Fruit fly (Drosophila melanogaster) whole organism, embryonic: ENCODE results near the gene CG32437.

Source experiments
- Atf3 ChIP-seq: fragments of 200-800 bp; sonication (Bioruptor generic); optimal IDR thresholded peaks from 3 replicates; lab custom pipeline; 2016; ENCODE audit warnings: missing biosample characterization, missing genetic modification characterization
- Awh ChIP-seq: fragments of 200-800 bp; sonication (Bioruptor generic); IDR thresholded peaks from 2 replicates; pipeline ENCODE4, ENCODE4 v1.3.6; 2022; ENCODE audit warnings: missing biosample characterization, missing genetic modification characterization
- CG10959 ChIP-seq: fragments of 200-800 bp; sonication (Bioruptor generic); IDR thresholded peaks from 2 replicates; pipeline ENCODE4 v1.3.6; 2022; ENCODE audit warnings: missing biosample characterization, missing genetic modification characterization
- CG11696 ChIP-seq: fragments of 200-800 bp; sonication (Bioruptor generic); IDR thresholded peaks from 2 replicates; pipeline ENCODE4 v1.3.6; 2022; ENCODE audit warnings: missing biosample characterization, missing genetic modification characterization
- CG12299 ChIP-seq: fragments of 200-800 bp; sonication (Bioruptor generic); optimal IDR thresholded peaks from 2 replicates; lab custom pipeline; 2018; ENCODE audit warnings: missing biosample characterization, mild to moderate bottlenecking, missing genetic modification characterization
- CG13287 ChIP-seq: fragments of 200-800 bp; sonication (Bioruptor generic); IDR thresholded peaks from 2 replicates; pipeline ENCODE4 v1.3.6; 2022; ENCODE audit warnings: missing biosample characterization, missing genetic modification characterization; ENCODE audit not compliant: partially characterized antibody
- CG13624 ChIP-seq: fragments of 200-800 bp; sonication (Bioruptor generic); optimal IDR thresholded peaks from 2 replicates; lab custom pipeline; 2016; ENCODE audit warnings: missing biosample characterization, missing genetic modification characterization
- CG17328 ChIP-seq: fragments of 200-800 bp; sonication (Bioruptor generic); IDR thresholded peaks from 2 replicates; pipeline ENCODE4 v1.3.6; 2022; ENCODE audit warnings: missing biosample characterization, missing genetic modification characterization
- CG18599 ChIP-seq: fragments of 200-800 bp; sonication (Bioruptor generic); optimal IDR thresholded peaks from 3 replicates; lab custom pipeline; 2017; ENCODE audit warnings: missing biosample characterization, missing genetic modification characterization, mild to moderate bottlenecking, moderate library complexity, missing genetic modification reagents
- CG31365 ChIP-seq: fragments of 200-800 bp; sonication (Bioruptor generic); optimal IDR thresholded peaks from 2 replicates; lab custom pipeline; 2018; ENCODE audit warnings: missing biosample characterization, mild to moderate bottlenecking, missing genetic modification characterization
- CG33213 ChIP-seq: fragments of 200-800 bp; sonication (Bioruptor generic); optimal IDR thresholded peaks from 3 replicates; lab custom pipeline; 2016; ENCODE audit warnings: missing biosample characterization, missing genetic modification characterization
- CG4360 ChIP-seq: fragments of 200-800 bp; sonication (Bioruptor generic); IDR thresholded peaks from 2 replicates; pipeline ENCODE4 v1.3.6; 2022; ENCODE audit warnings: missing biosample characterization, missing genetic modification characterization
- CG6254 ChIP-seq: fragments of 200-800 bp; sonication (Bioruptor generic); optimal IDR thresholded peaks from 3 replicates; lab custom pipeline; 2017; ENCODE audit warnings: mild to moderate bottlenecking, missing biosample characterization, missing genetic modification reagents, missing genetic modification characterization
- CG6813 ChIP-seq: fragments of 200-800 bp; sonication (Bioruptor generic); optimal IDR thresholded peaks from 2 replicates; lab custom pipeline; 2017; ENCODE audit warnings: missing biosample characterization, missing genetic modification characterization, mild to moderate bottlenecking, moderate library complexity, missing genetic modification reagents
- CG9609 ChIP-seq: fragments of 200-800 bp; sonication (Bioruptor generic); optimal IDR thresholded peaks from 3 replicates; lab custom pipeline; 2016; ENCODE audit warnings: missing biosample characterization, missing genetic modification characterization
- CG9797 ChIP-seq: fragments of 200-800 bp; sonication (Bioruptor generic); optimal IDR thresholded peaks from 3 replicates; lab custom pipeline; 2018; ENCODE audit warnings: missing biosample characterization, mild to moderate bottlenecking, missing genetic modification characterization
- CG9817 ChIP-seq: fragments of 200-800 bp; sonication (Bioruptor generic); optimal IDR thresholded peaks from 2 replicates; lab custom pipeline; 2018; ENCODE audit warnings: missing biosample characterization, mild to moderate bottlenecking, missing genetic modification characterization, moderate library complexity
- CG9932 ChIP-seq: fragments of 200-800 bp; sonication (Bioruptor generic); IDR thresholded peaks from 2 replicates; pipeline ENCODE4 v1.3.6; 2022; ENCODE audit warnings: missing biosample characterization, missing genetic modification characterization
- Deaf1 ChIP-seq: fragments of 200-800 bp; optimal IDR thresholded peaks from 3 replicates; lab custom pipeline; 2019; ENCODE audit warnings: missing biosample characterization, mild to moderate bottlenecking, missing genetic modification characterization, moderate library complexity
- Dfd ChIP-seq, 2 experiments: fragments of >200 bp; optimal IDR thresholded peaks; 2 replicates each; lab custom pipeline; 2017; ENCODE audit warnings: missing biosample characterization in 2 of 2, missing genetic modification characterization in 2 of 2
- Doc3 ChIP-seq: fragments of 200-800 bp; sonication (Bioruptor generic); IDR thresholded peaks from 3 replicates; pipeline ENCODE4 v1.3.6; 2022; ENCODE audit warnings: missing biosample characterization, missing genetic modification characterization; ENCODE audit not compliant: partially characterized antibody
- Hey ChIP-seq: fragments of 200-800 bp; sonication (Bioruptor generic); optimal IDR thresholded peaks from 3 replicates; lab custom pipeline; 2018; ENCODE audit warnings: missing biosample characterization, mild to moderate bottlenecking, missing genetic modification characterization
- Hmx ChIP-seq: fragments of 200-800 bp; sonication (Bioruptor generic); optimal IDR thresholded peaks from 2 replicates; lab custom pipeline; 2016; ENCODE audit warnings: missing biosample characterization, missing genetic modification characterization
- Kr ChIP-seq: fragments of 200-800 bp; sonication (Bioruptor generic); optimal IDR thresholded peaks from 2 replicates; lab custom pipeline; 2017; ENCODE audit warnings: missing biosample characterization, mild to moderate bottlenecking, missing genetic modification characterization
- MBD-R2 ChIP-seq: fragments of 200-800 bp; sonication (Bioruptor generic); IDR thresholded peaks from 2 replicates; pipeline ENCODE4 v1.3.6; 2022; ENCODE audit warnings: missing biosample characterization, missing genetic modification characterization
- MTF-1 ChIP-seq: fragments of 200-800 bp; sonication (Bioruptor generic); optimal IDR thresholded peaks from 2 replicates; lab custom pipeline; 2018; ENCODE audit warnings: missing biosample characterization, mild to moderate bottlenecking, missing genetic modification characterization, borderline replicate concordance
- Rfx ChIP-seq: fragments of 200-800 bp; sonication (Bioruptor generic); IDR thresholded peaks from 2 replicates; pipeline ENCODE4 v1.3.6; 2022; ENCODE audit warnings: missing biosample characterization, missing genetic modification characterization
- Six4 ChIP-seq: fragments of 200-800 bp; sonication (Bioruptor generic); optimal IDR thresholded peaks from 2 replicates; lab custom pipeline; 2016; ENCODE audit warnings: missing biosample characterization, missing genetic modification characterization
- Sry-β ChIP-seq: fragments of 200-800 bp; sonication (Bioruptor generic); optimal IDR thresholded peaks from 2 replicates; lab custom pipeline; 2018; ENCODE audit warnings: missing biosample characterization, mild to moderate bottlenecking, missing genetic modification characterization, moderate library complexity
- Xrp1 ChIP-seq: fragments of 200-800 bp; sonication (Bioruptor generic); IDR thresholded peaks from 2 replicates; pipeline ENCODE4 v1.3.6; 2022; ENCODE audit warnings: missing biosample characterization, missing genetic modification characterization
- ac ChIP-seq: fragments of 200-800 bp; sonication (Bioruptor generic); optimal IDR thresholded peaks from 3 replicates; lab custom pipeline; 2017; ENCODE audit warnings: missing biosample characterization, mild to moderate bottlenecking, missing genetic modification characterization
- aop ChIP-seq: fragments of 200-800 bp; sonication (Bioruptor generic); IDR thresholded peaks from 2 replicates; pipeline ENCODE4 v1.3.6; 2022; ENCODE audit warnings: missing biosample characterization, missing genetic modification characterization
- ap ChIP-seq: fragments of 200-800 bp; sonication (Bioruptor generic); IDR thresholded peaks from 2 replicates; pipeline ENCODE4 v1.3.6; 2022; ENCODE audit warnings: missing biosample characterization, missing genetic modification characterization
- bowl ChIP-seq: fragments of 200-800 bp; sonication (Bioruptor generic); IDR thresholded peaks from 2 replicates; pipeline ENCODE4 v1.3.6; 2022; ENCODE audit warnings: missing biosample characterization, missing genetic modification characterization
- cwo ChIP-seq: fragments of 200-800 bp; sonication (Bioruptor generic); optimal IDR thresholded peaks from 3 replicates; lab custom pipeline; 2017; ENCODE audit warnings: missing biosample characterization, missing genetic modification characterization, mild to moderate bottlenecking, moderate library complexity, missing genetic modification reagents
- dan ChIP-seq: fragments of 200-800 bp; sonication (Bioruptor generic); IDR thresholded peaks from 2 replicates; pipeline ENCODE4 v1.3.6; 2022; ENCODE audit warnings: missing biosample characterization, missing genetic modification characterization
- eyg ChIP-seq: fragments of 200-800 bp; sonication (Bioruptor generic); optimal IDR thresholded peaks from 3 replicates; lab custom pipeline; 2016; ENCODE audit warnings: missing biosample characterization, missing genetic modification characterization
- fd96Cb ChIP-seq: fragments of 200-800 bp; sonication (Bioruptor generic); optimal IDR thresholded peaks from 2 replicates; lab custom pipeline; 2018; ENCODE audit warnings: missing biosample characterization, mild to moderate bottlenecking, missing genetic modification characterization, moderate library complexity
- fru ChIP-seq: fragments of >200 bp; optimal IDR thresholded peaks from 2 replicates; lab custom pipeline; 2017
- hth ChIP-seq: fragments of >200 bp; optimal IDR thresholded peaks from 2 replicates; lab custom pipeline; 2017; ENCODE audit warnings: inconsistent platforms
- lbe ChIP-seq: fragments of 200-800 bp; sonication (Bioruptor generic); optimal IDR thresholded peaks from 2 replicates; lab custom pipeline; 2016; ENCODE audit warnings: missing biosample characterization, mild to moderate bottlenecking, missing genetic modification characterization
- lilli ChIP-seq: fragments of 200-800 bp; sonication (Bioruptor generic); optimal IDR thresholded peaks from 3 replicates; lab custom pipeline; 2016; ENCODE audit warnings: missing biosample characterization, missing genetic modification characterization
- mam ChIP-seq: fragments of 200-800 bp; sonication (Bioruptor generic); optimal IDR thresholded peaks from 3 replicates; lab custom pipeline; 2016; ENCODE audit warnings: missing biosample characterization, missing genetic modification characterization
- p53 ChIP-seq: fragments of 200-800 bp; sonication (Bioruptor generic); optimal IDR thresholded peaks from 2 replicates; lab custom pipeline; 2016; ENCODE audit warnings: missing biosample characterization, missing genetic modification characterization
- psq ChIP-seq: fragments of 200-800 bp; sonication (Bioruptor generic); optimal IDR thresholded peaks from 2 replicates; lab custom pipeline; 2017; ENCODE audit warnings: missing biosample characterization, missing genetic modification characterization
- pzg ChIP-seq: fragments of 200-800 bp; sonication (Bioruptor generic); optimal IDR thresholded peaks from 3 replicates; lab custom pipeline; 2018; ENCODE audit warnings: missing biosample characterization, mild to moderate bottlenecking, missing genetic modification characterization, moderate library complexity
- repo ChIP-seq: fragments of 200-800 bp; sonication (Bioruptor generic); optimal IDR thresholded peaks from 2 replicates; lab custom pipeline; 2016; ENCODE audit warnings: missing biosample characterization, missing genetic modification characterization
- sob ChIP-seq: fragments of 200-800 bp; sonication (Bioruptor generic); IDR thresholded peaks from 2 replicates; pipeline ENCODE4 v1.3.6; 2022; ENCODE audit warnings: missing biosample characterization, missing genetic modification characterization
- tio ChIP-seq: fragments of 200-800 bp; sonication (Bioruptor generic); optimal IDR thresholded peaks from 2 replicates; lab custom pipeline; 2017; ENCODE audit warnings: missing biosample characterization, missing genetic modification characterization, inconsistent platforms
- usp ChIP-seq: fragments of >200 bp; optimal IDR thresholded peaks from 2 replicates; lab custom pipeline; 2017; ENCODE audit warnings: missing biosample characterization, missing genetic modification characterization
- wdn ChIP-seq: fragments of 200-800 bp; sonication (Bioruptor generic); IDR thresholded peaks from 2 replicates; pipeline ENCODE4 v1.3.6; 2022; ENCODE audit warnings: missing biosample characterization, missing genetic modification characterization

CG32437 gene

DNA sequence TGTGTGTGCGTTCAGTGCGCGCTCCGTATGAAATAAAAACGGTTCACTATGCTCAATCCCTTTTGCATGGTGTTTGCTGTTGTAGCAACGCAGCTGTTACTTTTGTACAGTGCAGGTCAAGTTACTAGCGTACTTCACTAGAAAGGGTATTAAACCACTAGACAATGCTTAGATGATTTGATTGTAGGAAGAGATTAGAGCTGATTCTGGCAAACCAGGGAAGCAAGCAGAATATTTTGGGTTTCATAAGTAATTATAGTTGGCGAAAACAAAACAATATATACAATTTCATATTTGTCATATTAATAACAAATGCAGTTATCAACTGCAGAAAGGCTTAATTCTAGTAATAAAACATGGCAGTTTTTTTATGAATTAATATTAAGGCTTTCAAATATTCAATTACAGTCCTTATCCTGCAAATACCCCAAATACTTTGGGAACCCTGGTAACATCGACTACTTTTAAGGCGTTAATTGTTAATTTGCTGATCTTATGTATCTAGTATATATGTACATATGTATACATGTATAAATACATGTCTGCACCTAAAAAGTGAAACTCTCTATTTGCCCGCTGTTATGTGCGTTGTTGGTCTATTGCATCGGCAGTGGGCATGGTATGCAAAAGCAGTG is 10.2 kb upstream of the CG32437 start (continued):
- TF ChIP-seq MTF-1 (GFP tag; lab: Kevin White, UChicago) (peak; percentile 22), CG18599 (no peak), Kr (no peak), CG17328 (no peak), bowl (GFP tag; lab: Robert Waterston, UW) (no peak), Six4 (GFP tag; lab: Kevin White, UChicago) (peak; percentile 25), CG6254 (GFP tag; lab: Kevin White, UChicago) (no peak), repo (no peak), Deaf1 (tag; lab: Kevin White, UChicago) (no peak), mam (GFP tag; lab: Kevin White, UChicago) (peak; percentile 39), CG33213 (GFP tag; lab: Kevin White, UChicago) (no peak), sob (peak; percentile 41), Rfx (peak; percentile 35; the same call in 1 of the 2 replicates), CG11696 (GFP tag; lab: Robert Waterston, UW) (peak; percentile 92), Sry-β (peak; percentile 4), dan (GFP tag; lab: Robert Waterston, UW) (no peak), cwo (GFP tag; lab: Kevin White, UChicago) (no peak), Hmx (GFP tag; lab: Kevin White, UChicago) (no peak), eyg (GFP tag; lab: Kevin White, UChicago) (no peak), tio (GFP tag; lab: Kevin White, UChicago) (peak; percentile 24), Xrp1 (GFP tag; lab: Robert Waterston, UW) (peak; percentile 20; the same call in 1 of the 2 replicates), fru (lab: Kevin White, UChicago) (no peak), aop (GFP tag; lab: Robert Waterston, UW) (no peak), Awh (GFP tag; lab: Robert Waterston, UW) (0 out of 2 replicates have a peak, but pooled peaks have one; percentile 16), CG13287 (GFP tag; lab: Robert Waterston, UW) (no peak), Atf3 (peak; percentile 24), CG9932 (GFP tag; lab: Robert Waterston, UW) (0 out of 2 replicates have a peak, but pooled peaks have one; percentile 9), CG9817 (tag; lab: Kevin White, UChicago) (peak; percentile 4), usp (GFP tag; lab: Kevin White, UChicago) (no peak), CG12299 (tag; lab: Kevin White, UChicago) (no peak), psq (GFP tag; lab: Kevin White, UChicago) (no peak), CG4360 (no peak), lilli (peak; percentile 42), ac (no peak), p53 (GFP tag; lab: Kevin White, UChicago) (no peak), pzg (GFP tag; lab: Kevin White, UChicago) (no peak), CG9609 (GFP tag; lab: Kevin White, UChicago) (peak; percentile 11), CG31365 (tag; lab: Kevin White, UChicago) (no peak), MBD-R2 (GFP tag; lab: Robert Waterston, UW) (no peak; the same call in 1 of the 2 replicates), hth (lab: Kevin White, UChicago) (no peak), fd96Cb (peak; percentile 55), lbe (GFP tag; lab: Kevin White, UChicago) (no peak), CG9797 (no peak), CG6813 (peak; percentile 9), CG13624 (GFP tag; lab: Kevin White, UChicago) (no peak), Hey (tag; lab: Kevin White, UChicago) (no peak), Dfd (GFP tag; optimal IDR thresholded peaks at IDR 0.05; lab: Kevin White, UChicago) (no peak), wdn (GFP tag; lab: Robert Waterston, UW) (no peak), Doc3 (GFP tag; lab: Robert Waterston, UW) (no peak), ap (GFP tag; lab: Robert Waterston, UW) (no peak), CG10959 (GFP tag; lab: Robert Waterston, UW) (no peak; the same call in 1 of the 2 replicates)
